Worm (Caenorhabditis elegans) whole organism, midembryonic: ENCODE data around the gene abf-4.
"Not testable (repeated sequence)": the region's sequence is repeated elsewhere in the genome, so short reads cannot be mapped to it uniquely, and the experiment has no call there.

ENCODE experiments used
- T22C8.4 ChIP-seq: fragments of 200-800 bp; sonication (Bioruptor generic); IDR thresholded peaks from 2 replicates; pipeline ENCODE4 v1.3.6; 2022; ENCODE audit warnings: missing genetic modification characterization, missing compliant biosample characterization
- cog-1 ChIP-seq: sonication (generic microtip); optimal IDR thresholded peaks from 2 replicates; lab custom pipeline; 2016; ENCODE audit warnings: missing genetic modification characterization, missing compliant biosample characterization
- flt-1 ChIP-seq: fragments of 200-800 bp; sonication (Bioruptor generic); IDR thresholded peaks from 2 replicates; pipeline ENCODE4 v1.3.6; 2022; ENCODE audit warnings: missing genetic modification characterization, missing compliant biosample characterization
- klf-2 ChIP-seq: fragments of 200-800 bp; sonication (Bioruptor generic); conservative IDR thresholded peaks from 2 replicates; pipeline ENCODE4 v1.3.6; 2022; ENCODE audit warnings: missing genetic modification reagents, missing genetic modification characterization, missing compliant biosample characterization
- med-1 ChIP-seq: sonication (generic microtip); optimal IDR thresholded peaks from 2 replicates; lab custom pipeline; 2017; ENCODE audit warnings: missing genetic modification characterization, mild to moderate bottlenecking, missing compliant biosample characterization, antibody characterized with exemption, missing genetic modification reagents; ENCODE audit not compliant: insufficient read depth
- ref-1 ChIP-seq: fragments of 200-800 bp; sonication (Bioruptor generic); conservative IDR thresholded peaks from 2 replicates; pipeline ENCODE4 v1.3.6; 2022; ENCODE audit warnings: missing genetic modification reagents, missing genetic modification characterization, missing compliant biosample characterization
- tab-1 ChIP-seq: fragments of 200-800 bp; sonication (Bioruptor generic); IDR thresholded peaks from 2 replicates; pipeline ENCODE4 v1.3.6; 2022; ENCODE audit warnings: missing genetic modification characterization, missing compliant biosample characterization
- ztf-23 ChIP-seq: fragments of 200-800 bp; sonication (Bioruptor generic); IDR thresholded peaks from 2 replicates; pipeline ENCODE4 v1.3.6; 2022; ENCODE audit warnings: missing genetic modification reagents, missing genetic modification characterization, missing compliant biosample characterization
- ztf-29 ChIP-seq: fragments of 200-800 bp; sonication (Bioruptor generic); IDR thresholded peaks from 2 replicates; pipeline ENCODE4 v1.3.6; 2022; ENCODE audit warnings: missing genetic modification reagents, missing genetic modification characterization, missing compliant biosample characterization

Gene abf-4

DNA sequence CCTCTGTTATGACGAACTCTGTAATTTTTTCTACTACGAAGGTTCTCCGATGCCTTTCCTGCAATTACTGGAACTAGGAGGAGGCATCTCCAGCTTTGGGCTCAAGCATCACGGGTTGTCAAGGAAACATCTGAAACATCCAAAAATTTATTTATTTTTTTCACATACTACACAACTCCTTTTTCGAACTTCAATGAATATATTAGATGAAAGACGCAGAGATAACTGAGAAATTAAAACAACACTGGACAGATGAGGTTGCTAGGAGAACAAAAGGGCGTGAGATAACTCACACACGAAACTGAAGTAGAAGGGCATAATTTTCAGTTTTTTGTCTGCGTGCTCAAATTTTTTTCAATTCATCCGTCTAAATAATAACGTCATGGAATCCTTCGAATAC is 30.7 kb downstream of the abf-4 start, which contains the start of gene Y38H6C.13:
Gene Y38H6C.13, plus strand, starts transcription at position 301 of the 400 bp plus-strand sequence.
- TF ChIP-seq med-1, result no peak
- no peak for TF ChIP-seq tab-1 (GFP tag; lab: Robert Waterston, UW)
- TF ChIP-seq T22C8.4, result no peak
- no peak for TF ChIP-seq ref-1
- TF ChIP-seq ztf-23 (GFP tag; lab: Robert Waterston, UW), result no peak
- TF ChIP-seq ztf-29 (GFP tag; lab: Robert Waterston, UW), result no peak
- TF ChIP-seq cog-1, result no peak
- TF ChIP-seq klf-2, result no peak
- no peak for TF ChIP-seq flt-1 (GFP tag; lab: Robert Waterston, UW)

DNA sequence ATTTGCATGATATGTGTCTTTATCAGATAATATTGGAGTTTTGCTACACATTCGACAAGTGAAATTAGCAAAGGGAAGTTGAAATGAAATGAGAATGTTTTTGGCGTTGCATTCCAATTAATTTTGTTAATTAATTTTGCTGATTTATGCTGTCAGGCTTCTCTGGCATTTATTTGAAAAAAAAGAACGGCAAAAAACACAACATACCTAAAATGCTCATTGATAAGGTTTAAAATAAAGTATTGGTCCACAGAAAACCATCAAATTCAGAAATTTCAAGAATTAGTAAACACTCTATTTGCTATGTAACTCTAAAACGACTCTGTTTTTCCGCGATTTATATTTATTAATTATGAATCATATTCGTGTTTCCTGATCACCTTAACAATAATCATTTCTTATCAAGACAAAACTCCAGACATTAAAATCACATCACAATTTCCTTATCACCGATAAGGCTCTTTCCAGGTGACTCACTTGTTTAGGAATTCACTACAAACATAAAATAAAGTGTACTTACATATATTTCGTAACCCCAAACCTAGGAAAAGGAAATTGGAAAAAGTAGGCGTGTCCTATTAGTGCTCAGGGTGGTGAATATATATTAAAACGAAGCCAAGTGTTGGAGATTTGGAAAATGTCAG is 32.2 kb downstream of the abf-4 start, which contains the start of the genes srh-166 and Y38H6C.24:
Gene srh-166, minus strand, starts transcription at position 51 of the 644 bp plus-strand sequence.
Gene Y38H6C.24, plus strand, starts transcription at position 620 of the 644 bp plus-strand sequence.
- no peak for TF ChIP-seq ztf-29 (GFP tag; lab: Robert Waterston, UW)
- TF ChIP-seq med-1, result no peak
- no peak for TF ChIP-seq ref-1

DNA sequence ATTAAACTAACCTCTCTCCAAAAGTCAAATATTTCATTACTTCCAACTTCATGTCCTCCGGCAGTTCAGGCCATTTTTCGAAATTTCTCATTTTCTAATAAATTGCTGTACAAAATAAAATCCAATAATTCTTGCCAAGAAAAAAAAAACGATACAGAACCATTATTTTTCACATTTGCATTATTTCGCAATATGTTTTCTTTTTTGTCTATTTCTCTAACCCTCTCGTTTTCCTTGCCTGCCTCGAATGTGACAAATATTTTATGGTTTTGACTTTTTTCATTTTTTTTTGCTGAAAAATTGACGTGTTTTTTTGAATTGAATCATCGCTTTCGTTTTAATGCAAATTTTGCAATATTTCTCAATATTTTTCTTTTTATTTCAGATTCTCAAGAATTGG is 36.0 kb downstream of the abf-4 start, which contains the start of the genes Y38H6C.9 and fbxa-150:
Gene Y38H6C.9, minus strand, starts transcription at position 52 of the 400 bp plus-strand sequence.
Gene fbxa-150, plus strand, starts transcription at position 380 of the 400 bp plus-strand sequence.
- TF ChIP-seq tab-1 (GFP tag; lab: Robert Waterston, UW) (no peak), flt-1 (GFP tag; lab: Robert Waterston, UW) (no peak), med-1 (no peak)

DNA sequence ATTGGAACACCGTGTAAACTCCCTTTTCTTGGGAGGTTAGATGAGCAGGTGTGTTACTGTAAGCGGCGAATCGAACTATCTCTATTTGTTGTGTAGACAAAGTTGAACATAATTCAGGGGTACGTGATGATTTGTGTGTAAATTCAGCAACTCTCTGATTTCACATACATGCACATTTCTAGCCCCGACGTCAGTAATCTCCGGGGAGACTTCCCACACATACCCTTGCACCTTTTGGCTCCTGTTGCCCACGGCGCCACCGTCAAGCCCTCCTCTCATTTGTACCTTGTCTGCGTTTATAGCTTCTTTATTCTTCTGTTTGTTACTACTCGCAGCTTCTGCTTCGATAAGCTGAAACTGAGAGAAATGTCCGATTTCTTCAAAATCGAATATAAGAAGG is 39.2 kb downstream of the abf-4 start, which contains the start of gene Y38H6C.25:
Gene Y38H6C.25, plus strand, starts transcription at position 301 of the 400 bp plus-strand sequence.
- no peak for TF ChIP-seq flt-1 (GFP tag; lab: Robert Waterston, UW)
- no peak for TF ChIP-seq cog-1

DNA sequence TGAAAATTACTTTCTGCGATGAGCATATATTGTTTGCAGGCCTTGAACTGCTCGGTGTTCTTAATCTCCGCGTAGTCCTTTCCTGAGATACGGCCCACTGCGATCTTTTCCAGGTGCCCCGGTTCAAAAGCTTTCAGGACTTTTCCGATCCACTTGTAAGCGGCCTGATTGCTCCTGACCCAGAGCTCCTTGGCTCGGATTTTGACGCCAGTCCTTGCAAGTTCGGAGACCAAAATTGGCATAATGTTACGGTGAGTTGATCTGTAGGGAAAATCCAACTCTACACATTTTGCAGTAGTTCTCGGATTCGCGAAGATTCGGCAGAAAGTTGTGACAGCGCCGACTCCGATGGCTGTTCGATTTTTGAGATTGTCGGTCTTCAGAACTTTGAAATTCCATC is 41.2 kb downstream of the abf-4 start:
- TF ChIP-seq cog-1, result no peak
- no peak for TF ChIP-seq flt-1 (GFP tag; lab: Robert Waterston, UW)
- no peak for TF ChIP-seq klf-2
- TF ChIP-seq ztf-29 (GFP tag; lab: Robert Waterston, UW), result no peak
- TF ChIP-seq med-1, result no peak
- no peak for TF ChIP-seq ztf-23 (GFP tag; lab: Robert Waterston, UW)
- TF ChIP-seq tab-1 (GFP tag; lab: Robert Waterston, UW), result no peak
- TF ChIP-seq ref-1, result no peak
- TF ChIP-seq T22C8.4, result no peak

DNA sequence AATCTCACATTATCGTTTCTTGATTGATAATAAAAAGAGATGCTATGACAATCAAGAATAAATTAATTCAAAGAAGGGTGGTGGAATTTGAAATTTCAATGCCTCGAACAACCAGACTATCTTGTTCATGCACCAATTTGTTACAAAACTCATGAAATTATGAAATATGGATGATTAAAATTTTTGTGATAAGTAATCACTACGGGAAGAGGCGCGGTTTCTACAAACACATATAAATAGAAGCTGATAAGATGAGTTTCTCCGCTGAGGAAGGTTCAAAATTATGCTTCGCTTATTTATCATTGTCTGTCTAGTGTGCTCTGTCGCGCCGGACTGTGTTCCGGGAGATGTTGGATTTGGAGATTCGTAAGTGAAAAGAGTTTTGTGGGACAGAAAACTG is 43.7 kb downstream of the abf-4 start:
- TF ChIP-seq tab-1 (GFP tag; lab: Robert Waterston, UW), result no peak
- TF ChIP-seq klf-2, result no peak
- TF ChIP-seq flt-1 (GFP tag; lab: Robert Waterston, UW), result no peak
- TF ChIP-seq ref-1, result no peak
- no peak for TF ChIP-seq ztf-29 (GFP tag; lab: Robert Waterston, UW)
- TF ChIP-seq T22C8.4, result no peak
- TF ChIP-seq cog-1, result no peak
- no peak for TF ChIP-seq ztf-23 (GFP tag; lab: Robert Waterston, UW)
- no peak for TF ChIP-seq med-1

DNA sequence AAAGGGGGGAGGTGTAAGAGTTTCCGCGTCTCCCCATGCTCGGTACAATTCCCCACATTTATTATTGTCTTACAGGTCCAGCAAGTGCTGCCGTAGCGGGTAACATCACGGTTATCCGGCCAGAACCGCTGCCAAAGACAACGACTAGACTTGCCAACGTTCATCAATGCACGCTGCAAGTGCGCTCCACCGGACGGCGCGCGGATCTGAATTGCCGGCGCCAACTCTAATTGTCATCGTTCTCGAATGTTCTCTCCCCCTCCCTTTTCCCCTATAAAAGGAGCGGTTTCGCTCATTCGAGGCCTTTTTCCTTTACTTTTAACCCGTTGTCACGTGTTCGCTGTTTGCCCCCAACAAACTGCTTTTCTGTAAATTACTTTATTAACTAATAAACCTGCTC is 44.5 kb downstream of the abf-4 start, which contains the start of gene Y38H6C.8:
Gene Y38H6C.8, plus strand, starts transcription at position 301 of the 400 bp plus-strand sequence.
- TF ChIP-seq T22C8.4; ztf-29 (GFP tag; lab: Robert Waterston, UW); ztf-23 (GFP tag; lab: Robert Waterston, UW): not testable (repeated sequence)

DNA sequence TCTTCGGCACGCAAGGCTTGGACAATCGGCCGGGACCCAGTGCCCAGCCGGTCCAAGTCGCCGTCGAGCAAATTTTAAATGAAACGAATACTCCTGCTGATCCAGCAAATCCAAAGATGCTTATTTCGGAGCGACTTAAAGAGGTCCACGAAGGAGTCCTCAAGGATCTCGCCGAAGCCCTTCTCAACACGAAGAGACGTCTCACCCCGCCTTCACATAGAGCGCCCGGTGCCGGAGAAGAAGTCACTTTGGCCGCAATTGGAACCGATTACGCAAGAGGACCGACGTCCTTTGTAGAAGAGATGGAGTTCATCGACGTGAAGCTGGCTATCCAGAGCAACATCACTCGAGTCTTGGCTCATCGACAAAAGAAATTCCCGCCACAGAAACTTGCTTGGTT is 48.7 kb downstream of the abf-4 start:
- TF ChIP-seq ztf-23 (GFP tag; lab: Robert Waterston, UW) (no peak), ztf-29 (GFP tag; lab: Robert Waterston, UW) (no peak), flt-1 (GFP tag; lab: Robert Waterston, UW) (no peak)
